Worm (Caenorhabditis elegans) whole organism, L4 larva: ENCODE results near the gene mrpl-22.

ENCODE experiments used
- D1046.2 ChIP-seq: fragments of 200-800 bp; sonication (Bioruptor generic); IDR thresholded peaks from 2 replicates; pipeline ENCODE4 v1.3.6; 2022; ENCODE audit warnings: missing genetic modification characterization, missing compliant biosample characterization
- F26F4.8 ChIP-seq: fragments of 200-800 bp; sonication (Bioruptor generic); conservative IDR thresholded peaks from 2 replicates; pipeline ENCODE4 v1.3.6; 2022; ENCODE audit warnings: missing genetic modification characterization, missing compliant biosample characterization
- R02D3.7 ChIP-seq: fragments of 150-350 bp; sonication (generic microtip); optimal IDR thresholded peaks from 3 replicates; lab custom pipeline; 2014; ENCODE audit warnings: missing biosample characterization, missing genetic modification characterization
- Y105C5A.15 ChIP-seq: fragments of 200-800 bp; sonication (Bioruptor generic); IDR thresholded peaks from 2 replicates; pipeline ENCODE4 v1.3.6; 2022; ENCODE audit warnings: missing genetic modification characterization, missing compliant biosample characterization
- Y5F2A.4 ChIP-seq: fragments of 200-800 bp; sonication (Bioruptor generic); optimal IDR thresholded peaks from 2 replicates; lab custom pipeline; 2018; ENCODE audit warnings: mild to moderate bottlenecking, missing genetic modification characterization, missing compliant biosample characterization
- Y75B8A.6 ChIP-seq: fragments of 200-800 bp; sonication (Bioruptor generic); IDR thresholded peaks from 2 replicates; pipeline ENCODE4 v1.3.6; 2022; ENCODE audit warnings: missing genetic modification reagents, missing genetic modification characterization, missing compliant biosample characterization
- ZK546.5 ChIP-seq, 2 experiments: sonication (generic microtip); optimal IDR thresholded peaks; 2 replicates each; lab custom pipeline; 2017; ENCODE audit warnings: missing biosample characterization in 2 of 2, missing genetic modification characterization in 2 of 2
- ama-1 ChIP-seq: fragments of 150-350 bp; optimal IDR thresholded peaks from 2 replicates; lab custom pipeline; 2014; ENCODE audit warnings: inconsistent platforms, mixed read lengths
- arid-1 ChIP-seq: fragments of 200-800 bp; sonication (Bioruptor generic); conservative IDR thresholded peaks from 2 replicates; pipeline ENCODE4 v1.3.6; 2022; ENCODE audit warnings: missing genetic modification reagents, missing genetic modification characterization, missing compliant biosample characterization
- attf-4 ChIP-seq: sonication (generic microtip); optimal IDR thresholded peaks from 3 replicates; lab custom pipeline; 2017; ENCODE audit warnings: missing biosample characterization, missing genetic modification characterization
- ceh-20 ChIP-seq: fragments of 200-800 bp; sonication (Bioruptor generic); IDR thresholded peaks from 2 replicates; pipeline ENCODE4 v1.3.6; 2022; ENCODE audit warnings: missing genetic modification reagents, missing genetic modification characterization, missing compliant biosample characterization
- ctbp-1 ChIP-seq: fragments of 200-800 bp; sonication (Bioruptor generic); IDR thresholded peaks from 2 replicates; pipeline ENCODE4 v1.3.6; 2022; ENCODE audit warnings: missing genetic modification reagents, missing genetic modification characterization, missing compliant biosample characterization
- daf-12 ChIP-seq: fragments of 150-350 bp; optimal IDR thresholded peaks from 2 replicates; lab custom pipeline; 2014; ENCODE audit warnings: missing biosample characterization, missing genetic modification reagents, missing genetic modification characterization
- daf-16 ChIP-seq, 3 experiments: sonication (generic microtip); optimal IDR thresholded peaks; 2 replicates each; lab custom pipeline; 2016 to 2017; ENCODE audit warnings: missing genetic modification characterization in 3 of 3, missing genetic modification reagents in 3 of 3, mild to moderate bottlenecking in 2 of 3, missing compliant biosample characterization in 2 of 3, missing biosample characterization in 1 of 3, moderate library complexity in 1 of 3
- daf-19 ChIP-seq: fragments of 200-800 bp; sonication (Bioruptor generic); conservative IDR thresholded peaks from 2 replicates; pipeline ENCODE4 v1.3.6; 2022; ENCODE audit warnings: missing genetic modification characterization, missing compliant biosample characterization
- daf-8 ChIP-seq: fragments of 200-800 bp; sonication (Bioruptor generic); IDR thresholded peaks from 2 replicates; pipeline ENCODE4 v1.3.6; 2022; ENCODE audit warnings: missing genetic modification characterization, missing compliant biosample characterization
- duxl-1 ChIP-seq: sonication (generic microtip); optimal IDR thresholded peaks from 2 replicates; lab custom pipeline; 2016; ENCODE audit warnings: mild to moderate bottlenecking, missing genetic modification characterization, moderate library complexity, missing compliant biosample characterization; ENCODE audit not compliant: poor library complexity
- egl-27 ChIP-seq: sonication (generic microtip); optimal IDR thresholded peaks from 3 replicates; lab custom pipeline; 2017; ENCODE audit warnings: missing biosample characterization, missing genetic modification reagents, missing genetic modification characterization
- egl-43 ChIP-seq: fragments of 200-800 bp; sonication (Bioruptor generic); IDR thresholded peaks from 2 replicates; pipeline ENCODE4 v1.3.6; 2022; ENCODE audit warnings: missing genetic modification reagents, missing genetic modification characterization, missing compliant biosample characterization
- fkh-10 ChIP-seq: fragments of 150-350 bp; optimal IDR thresholded peaks from 2 replicates; lab custom pipeline; 2014; ENCODE audit warnings: missing biosample characterization, missing genetic modification reagents, missing genetic modification characterization
- hif-1 ChIP-seq, 2 experiments: sonication (generic microtip); optimal IDR thresholded peaks; 2 replicates each; lab custom pipeline; 2016 to 2017; ENCODE audit warnings: missing compliant biosample characterization in 2 of 2, missing genetic modification characterization in 2 of 2, missing genetic modification reagents in 2 of 2, missing genotype in 2 of 2, mild to moderate bottlenecking in 1 of 2
- hmg-1.1 ChIP-seq: fragments of 200-800 bp; sonication (Bioruptor generic); IDR thresholded peaks from 2 replicates; pipeline ENCODE4 v1.3.6; 2022; ENCODE audit warnings: missing genetic modification reagents, missing genetic modification characterization, missing compliant biosample characterization
- jun-1 ChIP-seq: fragments of 150-350 bp; optimal IDR thresholded peaks from 2 replicates; lab custom pipeline; 2014; ENCODE audit warnings: missing biosample characterization, missing genetic modification reagents, missing genetic modification characterization
- lim-7 ChIP-seq: fragments of 200-800 bp; sonication (Bioruptor generic); IDR thresholded peaks from 2 replicates; pipeline ENCODE4 v1.3.6; 2022; ENCODE audit warnings: missing genetic modification characterization, missing compliant biosample characterization
- lir-3 ChIP-seq: sonication (generic microtip); optimal IDR thresholded peaks from 2 replicates; lab custom pipeline; 2016; ENCODE audit warnings: mild to moderate bottlenecking, missing genetic modification characterization, missing compliant biosample characterization
- lsy-2 ChIP-seq, 2 experiments: fragments of 150-350 bp in 1 of 2; sonication (generic microtip) in 1 of 2; optimal IDR thresholded peaks; 2 replicates each; lab custom pipeline; 2014 to 2017; ENCODE audit warnings: missing biosample characterization in 2 of 2, missing genetic modification characterization in 2 of 2
- mdl-1 ChIP-seq, 2 experiments: fragments of 150-350 bp in 1 of 2; sonication (generic microtip) in 1 of 2; optimal IDR thresholded peaks; 2 replicates each; lab custom pipeline; 2014 to 2017; ENCODE audit warnings: missing biosample characterization in 2 of 2, missing genetic modification characterization in 2 of 2
- mes-2 ChIP-seq: sonication (generic microtip); optimal IDR thresholded peaks from 2 replicates; lab custom pipeline; 2016; ENCODE audit warnings: missing genotype, mild to moderate bottlenecking, missing genetic modification characterization, missing compliant biosample characterization; ENCODE audit not compliant: poor library complexity, severe bottlenecking
- nhr-102 ChIP-seq: sonication (generic microtip); optimal IDR thresholded peaks from 2 replicates; lab custom pipeline; 2016; ENCODE audit warnings: mild to moderate bottlenecking, missing genetic modification characterization, moderate library complexity, missing compliant biosample characterization
- nhr-237 ChIP-seq: sonication (generic microtip); optimal IDR thresholded peaks from 2 replicates; lab custom pipeline; 2017; ENCODE audit warnings: missing biosample characterization, missing genetic modification characterization
- nhr-25 ChIP-seq: sonication (generic microtip); optimal IDR thresholded peaks from 2 replicates; lab custom pipeline; 2017; ENCODE audit warnings: missing genetic modification characterization, mild to moderate bottlenecking, missing compliant biosample characterization, antibody characterized with exemption, moderate library complexity, borderline replicate concordance; ENCODE audit not compliant: insufficient read depth
- nhr-28 ChIP-seq: fragments of 150-350 bp; optimal IDR thresholded peaks from 2 replicates; lab custom pipeline; 2014; ENCODE audit warnings: missing biosample characterization, missing genetic modification characterization
- nhr-41 ChIP-seq: fragments of 200-800 bp; sonication (Bioruptor generic); IDR thresholded peaks from 2 replicates; pipeline ENCODE4 v1.3.6; 2022; ENCODE audit warnings: missing genetic modification reagents, missing genetic modification characterization, missing compliant biosample characterization
- nhr-76 ChIP-seq: fragments of 150-350 bp; optimal IDR thresholded peaks from 2 replicates; lab custom pipeline; 2014; ENCODE audit warnings: missing biosample characterization, missing genetic modification characterization
- nhr-77 ChIP-seq: fragments of 150-350 bp; optimal IDR thresholded peaks from 2 replicates; lab custom pipeline; 2014; ENCODE audit warnings: missing biosample characterization, missing genetic modification characterization
- pha-4 ChIP-seq, 2 experiments: fragments of 150-350 bp in 1 of 2; fragments of 200-800 bp in 1 of 2; sonication (Bioruptor generic) in 1 of 2; IDR thresholded peaks in 1 of 2; optimal IDR thresholded peaks in 1 of 2; 2 replicates each; pipeline versions ENCODE4 v1.3.6 to Lab custom; 2014 to 2022; ENCODE audit warnings: missing genetic modification characterization in 2 of 2, missing genetic modification reagents in 2 of 2, missing biosample characterization in 1 of 2, missing compliant biosample characterization in 1 of 2
- pqm-1 ChIP-seq: sonication (generic microtip); optimal IDR thresholded peaks from 2 replicates; lab custom pipeline; 2017; ENCODE audit warnings: missing biosample characterization, missing genetic modification characterization
- saeg-2 ChIP-seq: fragments of 200-800 bp; sonication (Bioruptor generic); IDR thresholded peaks from 2 replicates; pipeline ENCODE4 v1.3.6; 2022; ENCODE audit warnings: missing genetic modification reagents, missing genetic modification characterization, missing compliant biosample characterization
- sdz-12 ChIP-seq: fragments of 200-800 bp; sonication (Bioruptor generic); optimal IDR thresholded peaks from 2 replicates; lab custom pipeline; 2018; ENCODE audit warnings: mild to moderate bottlenecking, missing genetic modification characterization, missing compliant biosample characterization
- set-16 ChIP-seq: fragments of 200-800 bp; sonication (Bioruptor generic); IDR thresholded peaks from 2 replicates; pipeline ENCODE4 v1.3.6; 2022; ENCODE audit warnings: missing genetic modification reagents, missing genetic modification characterization, missing compliant biosample characterization
- skn-1 ChIP-seq: fragments of 150-350 bp; optimal IDR thresholded peaks from 2 replicates; lab custom pipeline; 2014; ENCODE audit warnings: missing biosample characterization, missing genetic modification characterization
- spr-3 ChIP-seq: fragments of 200-800 bp; sonication (Bioruptor generic); optimal IDR thresholded peaks from 2 replicates; lab custom pipeline; 2018; ENCODE audit warnings: mild to moderate bottlenecking, missing genetic modification characterization, missing compliant biosample characterization
- tag-97 ChIP-seq: fragments of 200-800 bp; sonication (Bioruptor generic); IDR thresholded peaks from 2 replicates; pipeline ENCODE4 v1.3.6; 2022; ENCODE audit warnings: missing genetic modification characterization, missing compliant biosample characterization
- unc-130 ChIP-seq: sonication (generic microtip); optimal IDR thresholded peaks from 2 replicates; lab custom pipeline; 2016; ENCODE audit warnings: missing genetic modification reagents, missing genetic modification characterization, missing compliant biosample characterization
- unc-39 ChIP-seq: sonication (generic microtip); optimal IDR thresholded peaks from 2 replicates; lab custom pipeline; 2017; ENCODE audit warnings: missing biosample characterization, missing genetic modification characterization
- unc-62 ChIP-seq, 3 experiments: fragments of 150-350 bp in 1 of 3; sonication (generic microtip); optimal IDR thresholded peaks in 2 of 3; peaks in 1 of 3; 1 replicate in 1 of 3; 2 replicates in 2 of 3; lab custom pipeline; 2014 to 2017; ENCODE audit warnings: missing biosample characterization in 3 of 3, missing genetic modification characterization in 3 of 3, missing genetic modification reagents in 3 of 3, missing genotype in 1 of 3
- vab-7 ChIP-seq: fragments of 200-800 bp; sonication (Bioruptor generic); IDR thresholded peaks from 2 replicates; pipeline ENCODE4 v1.3.6; 2022; ENCODE audit warnings: missing genetic modification reagents, missing genetic modification characterization, missing compliant biosample characterization
- zag-1 ChIP-seq: fragments of 150-350 bp; optimal IDR thresholded peaks from 2 replicates; lab custom pipeline; 2014; ENCODE audit warnings: missing biosample characterization, missing genetic modification characterization
- zfp-3 ChIP-seq: fragments of 200-800 bp; sonication (Bioruptor generic); conservative IDR thresholded peaks from 2 replicates; pipeline ENCODE4 v1.3.6; 2022; ENCODE audit warnings: missing genetic modification reagents, missing genetic modification characterization, missing compliant biosample characterization
- zip-2 ChIP-seq: fragments of 150-350 bp; optimal IDR thresholded peaks from 2 replicates; lab custom pipeline; 2014; ENCODE audit warnings: missing biosample characterization, missing genetic modification characterization
- ztf-11 ChIP-seq: fragments of 150-350 bp; optimal IDR thresholded peaks from 2 replicates; lab custom pipeline; 2014; ENCODE audit warnings: missing biosample characterization, missing genetic modification characterization

Gene mrpl-22

ce11 chrIII:10651634-10652033 lies 36.4 kb downstream of the mrpl-22 start (continued):
- TF ChIP-seq egl-43 (GFP tag; lab: Robert Waterston, UW) = no peak
- TF ChIP-seq ztf-11 (tag; lab: Kevin White, UChicago) = no peak
- no peak for TF ChIP-seq nhr-25 (tag; lab: Kevin White, UChicago)
- no peak for TF ChIP-seq R02D3.7 (tag; lab: Kevin White, UChicago)
- no peak for TF ChIP-seq D1046.2 (GFP tag; lab: Robert Waterston, UW)
- no peak for TF ChIP-seq vab-7
- TF ChIP-seq mdl-1 (tag; optimal IDR thresholded peaks at IDR 0.05; lab: Kevin White, UChicago) = no peak
- no peak for TF ChIP-seq lim-7 (GFP tag; lab: Robert Waterston, UW)
- TF ChIP-seq skn-1 (tag; lab: Kevin White, UChicago) = no peak
- no peak for TF ChIP-seq pqm-1 (tag; lab: Kevin White, UChicago)
- TF ChIP-seq Y105C5A.15 (GFP tag; lab: Robert Waterston, UW) = no peak
- no peak for TF ChIP-seq F26F4.8 (GFP tag; lab: Robert Waterston, UW)
- TF ChIP-seq nhr-28 (tag; lab: Kevin White, UChicago) = no peak
- TF ChIP-seq Y5F2A.4 (GFP tag; lab: Kevin White, UChicago) = no peak
- TF ChIP-seq nhr-237 (tag; lab: Kevin White, UChicago) = no peak
- no peak for TF ChIP-seq zag-1 (tag; lab: Kevin White, UChicago)
- TF ChIP-seq unc-130 = no peak
- TF ChIP-seq zfp-3 (GFP tag; lab: Robert Waterston, UW) = no peak
- no peak for TF ChIP-seq nhr-77
- no peak for TF ChIP-seq attf-4 (tag; lab: Kevin White, UChicago)
- no peak for TF ChIP-seq spr-3 (GFP tag; lab: Kevin White, UChicago)
- TF ChIP-seq hmg-1.1 = peak; percentile 89
- TF ChIP-seq duxl-1 (tag; lab: Kevin White, UChicago) = no peak
- no peak for TF ChIP-seq nhr-41
- no peak for TF ChIP-seq unc-39 (tag; lab: Kevin White, UChicago)
- TF ChIP-seq daf-19 (GFP tag; lab: Robert Waterston, UW) = no peak
- no peak for TF ChIP-seq fkh-10 (GFP tag; lab: Kevin White, UChicago)
- TF ChIP-seq jun-1 (tag; lab: Kevin White, UChicago) = no peak
- TF ChIP-seq pha-4 (GFP tag; IDR thresholded peaks at IDR 0.05; lab: Robert Waterston, UW) = no peak
- TF ChIP-seq pha-4 (tag; optimal IDR thresholded peaks at IDR 0.05; lab: Kevin White, UChicago) = no peak
- TF ChIP-seq nhr-102 = no peak
- no peak for TF ChIP-seq nhr-76 (tag; lab: Kevin White, UChicago)
- no peak for TF ChIP-seq ama-1 (lab: Kevin White, UChicago)
- no peak for TF ChIP-seq tag-97 (GFP tag; lab: Robert Waterston, UW)
- no peak for TF ChIP-seq hif-1 (tag; optimal IDR thresholded peaks at IDR 0.05; lab: Kevin White, UChicago)
- no peak for TF ChIP-seq zip-2 (tag; lab: Kevin White, UChicago)
- TF ChIP-seq ZK546.5 (tag; optimal IDR thresholded peaks at IDR 0.05; lab: Kevin White, UChicago) = no peak
- TF ChIP-seq ctbp-1 (GFP tag; lab: Robert Waterston, UW) = no peak
- TF ChIP-seq egl-27 (tag; lab: Kevin White, UChicago) = no peak
- TF ChIP-seq sdz-12 = no peak
- TF ChIP-seq lsy-2 (tag; optimal IDR thresholded peaks at IDR 0.05; lab: Kevin White, UChicago) = peak in 1 of 2 experiments; percentile 60
- no peak for TF ChIP-seq daf-16 (GFP tag; optimal IDR thresholded peaks at IDR 0.05; lab: Kevin White, UChicago)
- TF ChIP-seq daf-16 (tag; optimal IDR thresholded peaks at IDR 0.05; lab: Kevin White, UChicago) = peak; percentile 18
- TF ChIP-seq unc-62 (GFP tag; optimal IDR thresholded peaks at IDR 0.05 in 1 of 2; lab: Kevin White, UChicago) = peak in 1 of 2 experiments; percentile 94
- no peak for TF ChIP-seq unc-62 (tag; optimal IDR thresholded peaks at IDR 0.05; lab: Kevin White, UChicago)
- no peak for TF ChIP-seq lir-3 (tag; lab: Kevin White, UChicago)
- TF ChIP-seq saeg-2 (GFP tag; lab: Robert Waterston, UW) = no peak
- TF ChIP-seq ceh-20 = no peak
- no peak for TF ChIP-seq daf-12 (tag; lab: Kevin White, UChicago)
- TF ChIP-seq arid-1 = no peak
- peak; percentile 70 for TF ChIP-seq mes-2 (tag; lab: Kevin White, UChicago)
- no peak for TF ChIP-seq set-16 (GFP tag; lab: Robert Waterston, UW)
- TF ChIP-seq daf-8 (GFP tag; lab: Robert Waterston, UW) = no peak
- TF ChIP-seq Y75B8A.6 (GFP tag; lab: Robert Waterston, UW) = no peak
